Fruit fly (Drosophila melanogaster) whole organism, pupa: ENCODE measurements around the gene saturn.
A peak's percentile ranks its signal among the peaks of the same experiment; 100 is the strongest.

Source experiments
- CG10348 ChIP-seq: fragments of 200-800 bp; sonication (Bioruptor generic); IDR thresholded peaks from 2 replicates; pipeline ENCODE4 v1.3.6; 2022; ENCODE audit warnings: missing biosample characterization, missing genetic modification characterization
- CG12605 ChIP-seq: fragments of 200-800 bp; sonication (Bioruptor generic); IDR thresholded peaks from 2 replicates; pipeline ENCODE4 v1.3.6; 2022; ENCODE audit warnings: missing biosample characterization, missing genetic modification characterization
- CG13204 ChIP-seq: fragments of 200-800 bp; sonication (Bioruptor generic); optimal IDR thresholded peaks from 2 replicates; lab custom pipeline; 2018; ENCODE audit warnings: missing biosample characterization, mild to moderate bottlenecking, missing genetic modification characterization, moderate library complexity
- CG14655 ChIP-seq: fragments of 200-800 bp; sonication (Bioruptor generic); optimal IDR thresholded peaks from 3 replicates; lab custom pipeline; 2017; ENCODE audit warnings: mild to moderate bottlenecking, missing biosample characterization, missing genetic modification reagents, missing genetic modification characterization
- CG15710 ChIP-seq: fragments of 200-800 bp; sonication (Bioruptor generic); optimal IDR thresholded peaks from 2 replicates; lab custom pipeline; 2018; ENCODE audit warnings: missing biosample characterization, mild to moderate bottlenecking, missing genetic modification characterization, moderate library complexity
- CG17806 ChIP-seq: fragments of 200-800 bp; sonication (Bioruptor generic); optimal IDR thresholded peaks from 2 replicates; lab custom pipeline; 2018; ENCODE audit warnings: missing biosample characterization, mild to moderate bottlenecking, missing genetic modification characterization, moderate library complexity
- CG32121 ChIP-seq: fragments of 200-800 bp; sonication (Bioruptor generic); IDR thresholded peaks from 2 replicates; pipeline ENCODE4 v1.3.6; 2022; ENCODE audit warnings: missing biosample characterization, missing genetic modification characterization
- CG34367 ChIP-seq: fragments of 200-800 bp; sonication (Bioruptor generic); optimal IDR thresholded peaks from 2 replicates; lab custom pipeline; 2018; ENCODE audit warnings: missing biosample characterization, mild to moderate bottlenecking, missing genetic modification characterization
- CG4496 ChIP-seq: fragments of 200-800 bp; sonication (Bioruptor generic); IDR thresholded peaks from 3 replicates; pipeline ENCODE4 v1.3.6; 2022; ENCODE audit warnings: missing biosample characterization, missing genetic modification characterization
- CG8159 ChIP-seq: fragments of 200-800 bp; sonication (Bioruptor generic); optimal IDR thresholded peaks from 3 replicates; lab custom pipeline; 2018; ENCODE audit warnings: missing biosample characterization, mild to moderate bottlenecking, missing genetic modification characterization, moderate library complexity
- CG8301 ChIP-seq: fragments of 200-800 bp; sonication (Bioruptor generic); optimal IDR thresholded peaks from 2 replicates; lab custom pipeline; 2018; ENCODE audit warnings: missing biosample characterization, mild to moderate bottlenecking, missing genetic modification characterization
- CG9948 ChIP-seq: fragments of 200-800 bp; sonication (Bioruptor generic); optimal IDR thresholded peaks from 2 replicates; lab custom pipeline; 2018; ENCODE audit warnings: missing biosample characterization, mild to moderate bottlenecking, missing genetic modification characterization, moderate library complexity
- D1 ChIP-seq: fragments of 200-800 bp; sonication (Bioruptor generic); optimal IDR thresholded peaks from 2 replicates; lab custom pipeline; 2018; ENCODE audit warnings: missing biosample characterization, mild to moderate bottlenecking, missing genetic modification characterization, moderate library complexity
- EcR ChIP-seq: fragments of 200-800 bp; sonication (Bioruptor generic); optimal IDR thresholded peaks from 3 replicates; lab custom pipeline; 2019; ENCODE audit warnings: missing biosample characterization, missing genetic modification characterization, mild to moderate bottlenecking, moderate library complexity, missing genetic modification reagents
- Ets98B ChIP-seq: fragments of 200-800 bp; sonication (Bioruptor generic); IDR thresholded peaks from 2 replicates; pipeline ENCODE4 v1.3.6; 2022; ENCODE audit warnings: missing biosample characterization, missing genetic modification characterization
- Pif1A ChIP-seq: fragments of 200-800 bp; sonication (Bioruptor generic); optimal IDR thresholded peaks from 3 replicates; lab custom pipeline; 2016; ENCODE audit warnings: missing biosample characterization, missing genetic modification characterization
- Pif1B ChIP-seq: fragments of 200-800 bp; sonication (Bioruptor generic); optimal IDR thresholded peaks from 3 replicates; lab custom pipeline; 2016; ENCODE audit warnings: missing biosample characterization, missing genetic modification characterization
- Snoo ChIP-seq: fragments of 200-800 bp; sonication (Bioruptor generic); optimal IDR thresholded peaks from 3 replicates; lab custom pipeline; 2017; ENCODE audit warnings: missing biosample characterization, mild to moderate bottlenecking, missing genetic modification characterization, inconsistent platforms
- fd96Ca ChIP-seq: fragments of 200-800 bp; sonication (Bioruptor generic); IDR thresholded peaks from 3 replicates; pipeline ENCODE4 v1.3.6; 2022; ENCODE audit warnings: missing biosample characterization, missing genetic modification characterization
- gl ChIP-seq: fragments of 200-800 bp; sonication (Bioruptor generic); optimal IDR thresholded peaks from 2 replicates; lab custom pipeline; 2018; ENCODE audit warnings: missing biosample characterization, mild to moderate bottlenecking, missing genetic modification characterization
- rn ChIP-seq: fragments of 200-800 bp; sonication (Bioruptor generic); IDR thresholded peaks from 2 replicates; pipeline ENCODE4 v1.3.6; 2022; ENCODE audit warnings: missing biosample characterization, missing genetic modification characterization

The saturn gene

dm6 chr3L:14189431-14189830 lies 13.7 kb upstream of the saturn start, which contains the start of gene nan:
nan (minus strand) TSS chr3L:14189648.
- TF ChIP-seq CG8159 (tag; lab: Kevin White, UChicago), result no peak
- peak; percentile 61 for TF ChIP-seq CG12605 (GFP tag; lab: Robert Waterston, UW)

dm6 chr3L:14189957-14190624 lies 13.0 kb upstream of the saturn start:
- TF ChIP-seq gl (tag; lab: Kevin White, UChicago), result no peak
- no peak for TF ChIP-seq Pif1A (GFP tag; lab: Kevin White, UChicago)
- peak; percentile 42 for TF ChIP-seq CG8301 (tag; lab: Kevin White, UChicago)
- TF ChIP-seq D1 (tag; lab: Kevin White, UChicago), result peak; percentile 29
- TF ChIP-seq EcR (GFP tag; lab: Kevin White, UChicago), result no peak
- TF ChIP-seq CG14655 (GFP tag; lab: Kevin White, UChicago), result peak; percentile 17
- peak; percentile 68; the same call in 1 of the 2 replicates for TF ChIP-seq CG12605 (GFP tag; lab: Robert Waterston, UW)
- TF ChIP-seq Ets98B (GFP tag; lab: Robert Waterston, UW), result peak; percentile 82
- peak; percentile 51 for TF ChIP-seq Snoo (tag; lab: Kevin White, UChicago)
- no peak for TF ChIP-seq Pif1B (GFP tag; lab: Kevin White, UChicago)
- TF ChIP-seq CG34367 (tag; lab: Kevin White, UChicago), result no peak
- TF ChIP-seq fd96Ca (GFP tag; lab: Robert Waterston, UW), result no peak; the same call in 2 of the 3 replicates
- peak; percentile 52 for TF ChIP-seq CG8159 (tag; lab: Kevin White, UChicago)
- TF ChIP-seq CG13204 (GFP tag; lab: Kevin White, UChicago), result no peak
- no peak for TF ChIP-seq CG10348 (GFP tag; lab: Robert Waterston, UW)
- peak; percentile 62 for TF ChIP-seq CG32121 (GFP tag; lab: Robert Waterston, UW)

DNA sequence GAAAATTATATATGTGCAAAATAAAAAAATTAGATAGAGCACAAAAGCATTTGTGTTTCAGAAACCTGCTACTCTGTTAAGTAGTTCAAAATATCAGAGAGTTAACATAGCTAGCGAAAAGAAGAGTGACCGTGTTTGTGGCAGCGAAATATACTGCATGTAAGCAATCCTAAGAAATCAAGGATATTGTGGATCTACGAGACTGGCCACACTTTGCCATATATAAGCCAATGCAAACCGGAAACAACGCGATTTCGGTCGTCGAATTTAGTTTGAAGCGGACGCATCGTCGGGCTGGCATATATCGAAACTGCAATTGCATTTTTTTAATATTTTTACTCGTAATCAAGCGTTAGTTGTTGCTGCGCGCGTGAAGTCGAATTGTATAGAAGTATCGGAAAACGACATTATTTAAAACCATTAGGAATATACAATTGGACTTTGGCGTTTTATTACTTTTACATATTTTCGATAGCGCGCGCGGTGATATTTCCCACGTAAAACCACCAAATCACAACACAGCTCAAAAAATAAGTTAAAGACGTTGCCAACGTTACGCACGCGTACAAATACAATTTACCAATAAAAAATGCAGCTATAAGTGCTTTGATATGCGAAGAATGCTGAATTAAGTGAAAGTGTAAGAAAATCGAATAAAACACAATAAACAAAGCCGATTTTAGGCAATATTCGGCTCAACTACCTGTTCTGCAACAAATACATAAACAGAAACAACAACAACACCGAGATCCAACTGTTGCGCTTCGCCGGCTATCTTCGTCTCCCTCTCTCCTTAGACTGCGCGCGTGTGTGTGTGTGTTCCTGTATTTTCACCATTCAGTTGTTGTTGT lies 12.3 kb upstream of the saturn start, which contains the start of gene nuf:
Gene nuf, plus strand, starts transcription at position 246 of the 851 bp plus-strand sequence.
- TF ChIP-seq D1 (tag; lab: Kevin White, UChicago) (peak; percentile 65), Snoo (tag; lab: Kevin White, UChicago) (peak; percentile 14), CG10348 (GFP tag; lab: Robert Waterston, UW) (no peak), CG15710 (no peak), CG32121 (GFP tag; lab: Robert Waterston, UW) (no peak), CG34367 (tag; lab: Kevin White, UChicago) (no peak), CG9948 (no peak), Ets98B (GFP tag; lab: Robert Waterston, UW) (peak; percentile 47), CG14655 (GFP tag; lab: Kevin White, UChicago) (no peak), Pif1B (GFP tag; lab: Kevin White, UChicago) (peak; percentile 31), CG17806 (tag; lab: Kevin White, UChicago) (peak; percentile 17), rn (no peak), EcR (GFP tag; lab: Kevin White, UChicago) (no peak), CG13204 (GFP tag; lab: Kevin White, UChicago) (no peak), Pif1A (GFP tag; lab: Kevin White, UChicago) (peak; percentile 3), CG8159 (tag; lab: Kevin White, UChicago) (peak; percentile 37), CG12605 (GFP tag; lab: Robert Waterston, UW) (peak; percentile 82), CG4496 (GFP tag; lab: Robert Waterston, UW) (no peak; the same call in 2 of the 3 replicates), gl (tag; lab: Kevin White, UChicago) (no peak), CG8301 (tag; lab: Kevin White, UChicago) (peak; percentile 8), fd96Ca (GFP tag; lab: Robert Waterston, UW) (no peak; the same call in 2 of the 3 replicates)

dm6 chr3L:14191476-14191752 lies 11.7 kb upstream of the saturn start:
- TF ChIP-seq Pif1B (GFP tag; lab: Kevin White, UChicago) (no peak), CG12605 (GFP tag; lab: Robert Waterston, UW) (0 out of 2 replicates have a peak, but pooled peaks have one; percentile 32)

DNA sequence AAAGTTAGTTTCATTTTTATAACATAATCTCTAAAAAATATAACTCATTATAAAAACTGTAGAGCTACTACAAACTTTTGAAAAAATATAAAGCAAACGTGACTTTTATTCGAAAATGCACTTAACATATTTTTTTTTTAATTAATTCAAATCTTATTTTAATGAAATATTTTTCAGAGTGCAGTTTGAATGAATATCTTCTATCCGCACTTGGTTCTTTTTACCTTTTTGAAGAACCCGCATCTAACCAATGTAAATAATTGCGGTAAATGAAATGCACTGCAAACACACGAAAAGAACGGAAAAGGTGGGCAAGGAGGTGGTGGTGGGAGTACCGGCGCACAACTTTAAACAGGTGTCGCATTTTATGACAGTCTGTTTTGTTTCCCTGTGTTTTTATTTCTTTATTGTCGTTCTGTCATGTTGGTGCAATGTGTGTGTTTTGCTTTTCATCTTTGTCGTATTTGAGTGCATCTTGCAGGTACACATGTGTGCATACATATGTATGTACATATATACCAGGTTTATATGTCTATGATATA lies 9.1 kb upstream of the saturn start:
- TF ChIP-seq CG32121 (GFP tag; lab: Robert Waterston, UW) (peak; percentile 35; the same call in 1 of the 2 replicates), CG8301 (tag; lab: Kevin White, UChicago) (no peak), Ets98B (GFP tag; lab: Robert Waterston, UW) (no peak), CG8159 (tag; lab: Kevin White, UChicago) (peak; percentile 6), Pif1B (GFP tag; lab: Kevin White, UChicago) (no peak), EcR (GFP tag; lab: Kevin White, UChicago) (no peak), D1 (tag; lab: Kevin White, UChicago) (no peak)
